Fruit fly (Drosophila melanogaster): ENCODE results near the gene gpp.

gpp gene

dm6 chr3R:6428935-6429334 is 22.3 kb downstream of the gpp start:
- TF ChIP-seq kay (GFP tag; ENCODE audit: borderline replicate concordance): no peak
- TF ChIP-seq CG1620 (GFP tag; optimal IDR thresholded peaks at IDR 0.05): no peak
- TF ChIP-seq tj (GFP tag; optimal IDR thresholded peaks at IDR 0.05): no peak
- TF ChIP-seq Mnt (GFP tag; optimal IDR thresholded peaks at IDR 0.05): no peak
- TF ChIP-seq CG14711 (tag; optimal IDR thresholded peaks at IDR 0.05): no peak
- TF ChIP-seq CG5204 (GFP tag; optimal IDR thresholded peaks at IDR 0.05): no peak
- TF ChIP-seq bab1 (GFP tag; optimal IDR thresholded peaks at IDR 0.05): no peak
- TF ChIP-seq Hr96 (GFP tag; optimal IDR thresholded peaks at IDR 0.05): no peak
- no peak for TF ChIP-seq CG7101 (tag; optimal IDR thresholded peaks at IDR 0.05)
- TF ChIP-seq CG33017 (tag; optimal IDR thresholded peaks at IDR 0.05): no peak
- TF ChIP-seq cnc (optimal IDR thresholded peaks at IDR 0.05): no peak
- TF ChIP-seq ovo (GFP tag; optimal IDR thresholded peaks at IDR 0.05): no peak
- no peak for TF ChIP-seq Crg-1 (GFP tag; optimal IDR thresholded peaks at IDR 0.05)
- no peak for TF ChIP-seq cic (GFP tag; optimal IDR thresholded peaks at IDR 0.05)
- no peak for TF ChIP-seq Clk (GFP tag; optimal IDR thresholded peaks at IDR 0.05)

DNA sequence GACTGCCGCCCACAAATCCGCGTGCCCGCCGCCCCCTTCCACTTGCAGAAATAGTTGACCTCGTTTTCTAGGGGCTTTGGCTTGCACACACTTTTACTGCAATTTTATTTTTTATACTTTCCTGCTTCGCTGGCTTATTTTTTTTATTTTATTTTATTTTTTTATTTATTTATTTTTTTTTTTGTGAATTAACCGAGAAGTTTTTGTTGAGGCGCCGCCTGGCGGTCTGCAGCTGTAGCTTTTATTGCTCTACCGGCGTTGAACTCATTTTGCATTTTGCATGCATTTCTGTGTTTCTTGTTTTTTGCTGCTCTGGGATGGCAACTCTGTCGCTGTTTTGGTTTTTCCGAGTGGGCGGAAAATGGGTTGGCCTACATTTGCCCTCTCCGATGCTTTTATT is 23.1 kb downstream of the gpp start:
- peak; percentile 11 for TF ChIP-seq bab1 (GFP tag; optimal IDR thresholded peaks at IDR 0.05)
- TF ChIP-seq tj (GFP tag; optimal IDR thresholded peaks at IDR 0.05): peak; percentile 9
- TF ChIP-seq CG14711 (tag; optimal IDR thresholded peaks at IDR 0.05): peak; percentile 53
- TF ChIP-seq pad (GFP tag; optimal IDR thresholded peaks at IDR 0.05): no peak

dm6 chr3R:6430206-6430605 is 23.6 kb downstream of the gpp start:
- TF ChIP-seq ovo (GFP tag; optimal IDR thresholded peaks at IDR 0.05) (no peak), CG7045 (GFP tag; optimal IDR thresholded peaks at IDR 0.05) (no peak), pad (GFP tag; optimal IDR thresholded peaks at IDR 0.05) (no peak), kay (GFP tag; ENCODE audit: borderline replicate concordance) (no peak), toe (GFP tag; optimal IDR thresholded peaks at IDR 0.05) (no peak), CG12768 (GFP tag; optimal IDR thresholded peaks at IDR 0.05) (no peak), Mnt (GFP tag; optimal IDR thresholded peaks at IDR 0.05) (no peak), cic (GFP tag; optimal IDR thresholded peaks at IDR 0.05) (no peak), Hr96 (GFP tag; optimal IDR thresholded peaks at IDR 0.05) (no peak), cnc (optimal IDR thresholded peaks at IDR 0.05) (no peak), CG5204 (GFP tag; optimal IDR thresholded peaks at IDR 0.05) (no peak), Crg-1 (GFP tag; optimal IDR thresholded peaks at IDR 0.05) (no peak), CG33017 (tag; optimal IDR thresholded peaks at IDR 0.05) (no peak), CG1620 (GFP tag; optimal IDR thresholded peaks at IDR 0.05) (no peak), tj (GFP tag; optimal IDR thresholded peaks at IDR 0.05) (no peak), CG7101 (tag; optimal IDR thresholded peaks at IDR 0.05) (no peak), bab1 (GFP tag; optimal IDR thresholded peaks at IDR 0.05) (no peak), CG14711 (tag; optimal IDR thresholded peaks at IDR 0.05) (no peak), Clk (GFP tag; optimal IDR thresholded peaks at IDR 0.05) (no peak), CG11617 (GFP tag; optimal IDR thresholded peaks at IDR 0.05) (no peak)

- TF ChIP-seq kay (GFP tag; ENCODE audit: borderline replicate concordance) (no peak), cnc (optimal IDR thresholded peaks at IDR 0.05) (no peak), tj (GFP tag; optimal IDR thresholded peaks at IDR 0.05) (no peak), CG7045 (GFP tag; optimal IDR thresholded peaks at IDR 0.05) (no peak), Clk (GFP tag; optimal IDR thresholded peaks at IDR 0.05) (no peak), bab1 (GFP tag; optimal IDR thresholded peaks at IDR 0.05) (no peak), CG5204 (GFP tag; optimal IDR thresholded peaks at IDR 0.05) (no peak), cic (GFP tag; optimal IDR thresholded peaks at IDR 0.05) (no peak), CG11617 (GFP tag; optimal IDR thresholded peaks at IDR 0.05) (no peak), CG12768 (GFP tag; optimal IDR thresholded peaks at IDR 0.05) (no peak), toe (GFP tag; optimal IDR thresholded peaks at IDR 0.05) (no peak), Hr96 (GFP tag; optimal IDR thresholded peaks at IDR 0.05) (no peak), Mnt (GFP tag; optimal IDR thresholded peaks at IDR 0.05) (no peak), ovo (GFP tag; optimal IDR thresholded peaks at IDR 0.05) (no peak), CG7101 (tag; optimal IDR thresholded peaks at IDR 0.05) (no peak), CG1620 (GFP tag; optimal IDR thresholded peaks at IDR 0.05) (no peak), Crg-1 (GFP tag; optimal IDR thresholded peaks at IDR 0.05) (no peak)
Measured at dm6 chr3R:6432321-6432720, 25.7 kb downstream of the gpp start.

- TF ChIP-seq CG7101 (tag; optimal IDR thresholded peaks at IDR 0.05) (peak; percentile 8), CG14711 (tag; optimal IDR thresholded peaks at IDR 0.05) (no peak), CG5204 (GFP tag; optimal IDR thresholded peaks at IDR 0.05) (no peak), kay (GFP tag; ENCODE audit: borderline replicate concordance) (peak; percentile 51), bab1 (GFP tag; optimal IDR thresholded peaks at IDR 0.05) (no peak), CG7045 (GFP tag; optimal IDR thresholded peaks at IDR 0.05) (peak; percentile 34), CG11617 (GFP tag; optimal IDR thresholded peaks at IDR 0.05) (no peak), toe (GFP tag; optimal IDR thresholded peaks at IDR 0.05) (no peak), CG12768 (GFP tag; optimal IDR thresholded peaks at IDR 0.05) (no peak), tj (GFP tag; optimal IDR thresholded peaks at IDR 0.05) (no peak), Hr96 (GFP tag; optimal IDR thresholded peaks at IDR 0.05) (no peak), cnc (optimal IDR thresholded peaks at IDR 0.05) (no peak)
Measured at dm6 chr3R:6432784-6433469, 26.3 kb downstream of the gpp start.

DNA sequence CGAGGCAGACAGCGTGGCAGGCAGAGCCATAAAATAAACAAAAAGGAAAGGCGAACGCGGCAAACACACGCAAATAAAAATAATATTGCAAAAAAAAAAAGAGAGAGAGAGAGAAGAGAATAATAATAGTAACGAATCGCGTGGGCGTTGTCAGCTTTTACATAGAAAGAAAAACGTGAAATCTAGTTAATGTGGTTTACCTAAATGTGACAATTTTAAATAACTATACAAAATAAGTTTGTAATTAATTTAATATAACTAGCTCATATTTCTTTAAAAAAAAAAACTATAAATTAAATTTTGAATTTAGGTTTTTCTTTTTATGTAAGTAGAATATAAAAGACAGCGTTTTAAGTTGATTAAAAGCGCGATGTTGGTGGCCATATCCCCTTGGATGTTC is 27.2 kb downstream of the gpp start:
- TF ChIP-seq CG7101 (tag; optimal IDR thresholded peaks at IDR 0.05) (no peak), kay (GFP tag; ENCODE audit: borderline replicate concordance) (peak; percentile 64)

dm6 chr3R:6435219-6435618 is 28.6 kb downstream of the gpp start:
- TF ChIP-seq ovo (GFP tag; optimal IDR thresholded peaks at IDR 0.05) (no peak), tj (GFP tag; optimal IDR thresholded peaks at IDR 0.05) (no peak), CG7101 (tag; optimal IDR thresholded peaks at IDR 0.05) (no peak), kay (GFP tag; ENCODE audit: borderline replicate concordance) (no peak), cnc (optimal IDR thresholded peaks at IDR 0.05) (no peak), CG14711 (tag; optimal IDR thresholded peaks at IDR 0.05) (no peak), CG11617 (GFP tag; optimal IDR thresholded peaks at IDR 0.05) (no peak), toe (GFP tag; optimal IDR thresholded peaks at IDR 0.05) (no peak), CG1620 (GFP tag; optimal IDR thresholded peaks at IDR 0.05) (no peak), Hr96 (GFP tag; optimal IDR thresholded peaks at IDR 0.05) (no peak), pad (GFP tag; optimal IDR thresholded peaks at IDR 0.05) (no peak), CG7045 (GFP tag; optimal IDR thresholded peaks at IDR 0.05) (no peak), Mnt (GFP tag; optimal IDR thresholded peaks at IDR 0.05) (no peak), CG12768 (GFP tag; optimal IDR thresholded peaks at IDR 0.05) (no peak), CG5204 (GFP tag; optimal IDR thresholded peaks at IDR 0.05) (no peak), cic (GFP tag; optimal IDR thresholded peaks at IDR 0.05) (no peak), CG33017 (tag; optimal IDR thresholded peaks at IDR 0.05) (no peak)

All from whole organism, adult.